Fruit fly (Drosophila melanogaster) whole organism, embryonic: ENCODE data around the gene bun.

Experiments
- CG4854 ChIP-seq: fragments of 200-800 bp; sonication (Bioruptor generic); optimal IDR thresholded peaks from 2 replicates; lab custom pipeline; 2016; ENCODE audit warnings: missing biosample characterization, missing genetic modification characterization, inconsistent platforms
- Lpt ChIP-seq: fragments of >200 bp; optimal IDR thresholded peaks from 2 replicates; lab custom pipeline; 2018; ENCODE audit warnings: missing biosample characterization, missing genetic modification characterization
- NfI ChIP-seq: fragments of 200-800 bp; sonication (Bioruptor generic); optimal IDR thresholded peaks from 3 replicates; lab custom pipeline; 2018; ENCODE audit warnings: missing biosample characterization, mild to moderate bottlenecking, missing genetic modification characterization, moderate library complexity
- Sox102F ChIP-seq: fragments of 200-800 bp; sonication (Bioruptor generic); optimal IDR thresholded peaks from 2 replicates; lab custom pipeline; 2018; ENCODE audit warnings: missing biosample characterization, mild to moderate bottlenecking, missing genetic modification characterization, moderate library complexity
- hbn ChIP-seq: fragments of 200-800 bp; sonication (Bioruptor generic); IDR thresholded peaks from 2 replicates; pipeline ENCODE4 v1.3.6; 2022; ENCODE audit warnings: missing biosample characterization, missing genetic modification characterization; ENCODE audit not compliant: partially characterized antibody
- vvl ChIP-seq: fragments of 200-800 bp; sonication (Bioruptor generic); IDR thresholded peaks from 2 replicates; pipeline ENCODE4 v1.3.6; 2022; ENCODE audit warnings: missing biosample characterization, missing genetic modification characterization
- wek ChIP-seq: fragments of 200-800 bp; sonication (Bioruptor generic); optimal IDR thresholded peaks from 3 replicates; lab custom pipeline; 2018; ENCODE audit warnings: missing biosample characterization, mild to moderate bottlenecking, missing genetic modification characterization, moderate library complexity

dm6 chr2L:12595774-12596173, 49.4 kb upstream of the bun start:
- TF ChIP-seq Sox102F (GFP tag; lab: Kevin White, UChicago) (no peak), hbn (GFP tag; lab: Robert Waterston, UW) (no peak), vvl (no peak), CG4854 (GFP tag; lab: Kevin White, UChicago) (no peak), wek (GFP tag; lab: Kevin White, UChicago) (no peak), NfI (no peak), Lpt (GFP tag; lab: Kevin White, UChicago) (no peak)
